Fruit fly (Drosophila melanogaster): ENCODE measurements around the gene cwo.

- TF ChIP-seq CG8159 (tag; optimal IDR thresholded peaks at IDR 0.05) (no peak), CG14655 (GFP tag; optimal IDR thresholded peaks at IDR 0.05) (peak; percentile 30), gl (tag; optimal IDR thresholded peaks at IDR 0.05) (no peak), EcR (GFP tag; optimal IDR thresholded peaks at IDR 0.05) (no peak), CG4496 (GFP tag; IDR thresholded peaks at IDR 0.05) (no peak), fd96Ca (GFP tag; IDR thresholded peaks at IDR 0.05) (no peak), Pif1B (GFP tag; optimal IDR thresholded peaks at IDR 0.05) (no peak), rn (GFP tag; IDR thresholded peaks at IDR 0.05) (no peak)
These were observed 8.0 kb upstream of the cwo start for dm6 chr3R:10380025-10380424.
